Worm (Caenorhabditis elegans): ENCODE results near the gene imp-3.

Gene imp-3

DNA sequence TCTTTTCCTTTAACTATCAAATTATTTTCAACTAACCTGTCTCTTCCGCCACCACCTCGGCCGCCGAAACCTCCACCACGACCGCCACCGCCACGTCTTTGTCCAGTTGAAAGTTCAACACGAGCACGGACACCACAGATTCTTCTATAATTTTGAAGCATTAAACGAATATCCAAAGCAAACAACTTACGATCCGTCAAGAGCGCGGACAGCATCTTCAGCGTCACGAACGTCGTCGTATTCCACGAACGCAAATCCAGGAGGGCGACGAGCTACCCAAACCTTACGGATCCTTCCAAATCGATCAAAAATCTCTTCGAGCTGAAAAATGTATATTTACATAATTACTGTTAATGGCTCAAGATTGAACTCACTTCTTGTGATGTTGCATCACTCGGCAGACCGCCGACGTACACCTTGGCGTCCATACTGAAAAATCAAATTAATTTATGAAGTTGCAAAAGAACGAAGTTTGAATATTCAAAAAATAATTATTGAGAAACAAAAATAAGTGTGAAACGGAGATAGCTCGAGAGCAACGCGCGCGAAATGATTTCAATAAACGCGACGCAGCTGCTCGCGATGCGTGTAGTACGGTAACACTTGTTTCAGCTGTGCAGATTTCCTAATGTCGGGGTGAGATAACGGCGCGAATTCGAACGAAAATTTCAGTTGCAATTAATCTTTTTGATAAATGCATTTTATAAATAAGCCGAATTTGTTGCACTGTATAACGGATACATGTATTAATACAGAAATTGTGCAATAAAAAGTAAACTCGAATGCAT, 1.6 kb upstream of the imp-3 start, which contains the start of gene rsp-6:
TSS of gene rsp-6 (minus strand) at position 429 of the 788 bp plus-strand sequence.
- no peak for TF ChIP-seq ztf-25 (GFP tag; IDR thresholded peaks at IDR 0.05)
- peak; percentile 83 for TF ChIP-seq D2030.7 (GFP tag; IDR thresholded peaks at IDR 0.05)
- peak; percentile 77 for TF ChIP-seq lin-26 (GFP tag; IDR thresholded peaks at IDR 0.05)
- peak; percentile 27 for TF ChIP-seq ztf-18 (tag; optimal IDR thresholded peaks at IDR 0.05)
- peak; percentile 13 for TF ChIP-seq pha-4 (tag; optimal IDR thresholded peaks at IDR 0.05)
- TF ChIP-seq ztf-28 (GFP tag; IDR thresholded peaks at IDR 0.05) = 0 out of 2 replicates have a peak, but pooled peaks have one; percentile 8
- no peak for TF ChIP-seq T07F8.4 (tag; optimal IDR thresholded peaks at IDR 0.05)
- TF ChIP-seq chd-7 (tag; optimal IDR thresholded peaks at IDR 0.05) = no peak
- TF ChIP-seq egl-18 (GFP tag; IDR thresholded peaks at IDR 0.05) = no peak
- peak; percentile 77 for TF ChIP-seq nfyb-1 (GFP tag; IDR thresholded peaks at IDR 0.05)
- TF ChIP-seq atf-7 (tag; optimal IDR thresholded peaks at IDR 0.05) = no peak
- TF ChIP-seq nhr-80 (tag; optimal IDR thresholded peaks at IDR 0.05) = peak; percentile 17
- no peak for TF ChIP-seq ets-4 (GFP tag; optimal IDR thresholded peaks at IDR 0.05)
- peak; percentile 62 for TF ChIP-seq rcor-1 (GFP tag; IDR thresholded peaks at IDR 0.05)
- 0 out of 2 replicates have a peak, but pooled peaks have one; percentile 43 for TF ChIP-seq nhr-120 (GFP tag; IDR thresholded peaks at IDR 0.05)
- no peak for TF ChIP-seq T26A5.8 (tag; optimal IDR thresholded peaks at IDR 0.05)
- peak; percentile 67; the same call in 1 of the 2 replicates for TF ChIP-seq hsf-1 (GFP tag; IDR thresholded peaks at IDR 0.05)
- TF ChIP-seq sea-2 (GFP tag; IDR thresholded peaks at IDR 0.05) = no peak
- TF ChIP-seq dox-1 (GFP tag; IDR thresholded peaks at IDR 0.05) = peak; percentile 84
- no peak for TF ChIP-seq F10E7.11 (tag; optimal IDR thresholded peaks at IDR 0.05)
- TF ChIP-seq attf-3 (GFP tag; conservative IDR thresholded peaks at IDR 0.05) = peak; percentile 30; the same call in 1 of the 2 replicates
- TF ChIP-seq pbrm-1 (GFP tag; IDR thresholded peaks at IDR 0.05) = 0 out of 2 replicates have a peak, but pooled peaks have one; percentile 67
- TF ChIP-seq hlh-12 (tag; optimal IDR thresholded peaks at IDR 0.05) = no peak
- peak; percentile 83 for TF ChIP-seq mcd-1 (GFP tag; IDR thresholded peaks at IDR 0.05)
- peak; percentile 73 for TF ChIP-seq K12H6.12 (tag; optimal IDR thresholded peaks at IDR 0.05)
- TF ChIP-seq dpl-1 (GFP tag; optimal IDR thresholded peaks at IDR 0.05) = peak; percentile 93
- peak; percentile 43 for TF ChIP-seq snpc-1.1 (tag; optimal IDR thresholded peaks at IDR 0.05; ENCODE audit: insufficient read depth)
- TF ChIP-seq rpc-1 (optimal IDR thresholded peaks at IDR 0.05) = no peak
- TF ChIP-seq rpc-1 (tag; optimal IDR thresholded peaks at IDR 0.05) = no peak
- peak; percentile 15 for TF ChIP-seq snpc-4 (GFP tag; optimal IDR thresholded peaks at IDR 0.05)
- TF ChIP-seq snpc-4 (tag; optimal IDR thresholded peaks at IDR 0.05) = peak; percentile 36 to 74 (median 62)
- TF ChIP-seq C17E4.6 (GFP tag; IDR thresholded peaks at IDR 0.05) = peak; percentile 43; the same call in 1 of the 2 replicates
- TF ChIP-seq die-1 (tag; optimal IDR thresholded peaks at IDR 0.05) = peak; percentile 53
- TF ChIP-seq snpc-1.3 (tag; optimal IDR thresholded peaks at IDR 0.05; ENCODE audit: insufficient read depth) = peak; percentile 80
- TF ChIP-seq bed-2 (GFP tag; IDR thresholded peaks at IDR 0.05) = no peak
- TF ChIP-seq madf-10 (tag; optimal IDR thresholded peaks at IDR 0.05) = peak; percentile 88
- TF ChIP-seq akir-1 (GFP tag; optimal IDR thresholded peaks at IDR 0.05) = no peak
- peak; percentile 81 for TF ChIP-seq F23B12.7 (tag; optimal IDR thresholded peaks at IDR 0.05; ENCODE audit: insufficient read depth)
- peak; percentile 85 for TF ChIP-seq ekl-4 (GFP tag; IDR thresholded peaks at IDR 0.05)
- TF ChIP-seq Y95B8A.8 (GFP tag; IDR thresholded peaks at IDR 0.05) = no peak
- peak; percentile 64 for TF ChIP-seq egrh-3 (GFP tag; IDR thresholded peaks at IDR 0.05)
- TF ChIP-seq B0336.3 (GFP tag; IDR thresholded peaks at IDR 0.05) = peak; percentile 66
- no peak for TF ChIP-seq bed-1 (GFP tag; IDR thresholded peaks at IDR 0.05)
- peak; percentile 88 for TF ChIP-seq lin-54 (GFP tag; optimal IDR thresholded peaks at IDR 0.05)
- TF ChIP-seq ccch-3 (GFP tag; optimal IDR thresholded peaks at IDR 0.05) = no peak
- peak; percentile 75 for TF ChIP-seq snpc-3.4 (tag; optimal IDR thresholded peaks at IDR 0.05)
- peak; percentile 28 for TF ChIP-seq ama-1 (optimal IDR thresholded peaks at IDR 0.05)
- TF ChIP-seq ama-1 (GFP tag; optimal IDR thresholded peaks at IDR 0.05) = peak in 1 of 2 experiments; percentile 29
